Fruit fly (Drosophila melanogaster): Measurements from ENCODE around the gene CG17300.

dm6 chr3L:13107307-13107938 is 20.3 kb upstream of the CG17300 start:
- TF ChIP-seq CG12605 (GFP tag; IDR thresholded peaks at IDR 0.05) = peak; percentile 43; the same call in 1 of the 2 replicates
- TF ChIP-seq fd96Ca (GFP tag; IDR thresholded peaks at IDR 0.05) = 0 out of 3 replicates have a peak, but pooled peaks have one; percentile 25
- TF ChIP-seq rn (GFP tag; IDR thresholded peaks at IDR 0.05) = no peak
- peak; percentile 75 for TF ChIP-seq CG8159 (tag; optimal IDR thresholded peaks at IDR 0.05)
- TF ChIP-seq CG4496 (GFP tag; IDR thresholded peaks at IDR 0.05) = peak; percentile 34; the same call in 1 of the 3 replicates
- TF ChIP-seq CG8301 (tag; optimal IDR thresholded peaks at IDR 0.05) = peak; percentile 39
- no peak for TF ChIP-seq Snoo (tag; optimal IDR thresholded peaks at IDR 0.05)
- TF ChIP-seq CG32121 (GFP tag; IDR thresholded peaks at IDR 0.05) = no peak
- TF ChIP-seq gl (tag; optimal IDR thresholded peaks at IDR 0.05) = peak; percentile 68

Data from whole organism, pupa.